Worm (Caenorhabditis elegans): ENCODE measurements around the gene amt-2.

- no peak for TF ChIP-seq scrt-1 (GFP tag; IDR thresholded peaks at IDR 0.05)
- TF ChIP-seq hmbx-1 (tag; optimal IDR thresholded peaks at IDR 0.05) = no peak
- TF ChIP-seq flt-1 (GFP tag; IDR thresholded peaks at IDR 0.05) = no peak
- TF ChIP-seq ama-1 (optimal IDR thresholded peaks at IDR 0.05) = no peak
- no peak for TF ChIP-seq tbx-37 (GFP tag; conservative IDR thresholded peaks at IDR 0.05)
- TF ChIP-seq hmg-4 (GFP tag; optimal IDR thresholded peaks at IDR 0.05) = no peak
- no peak for TF ChIP-seq ceh-36 (tag; optimal IDR thresholded peaks at IDR 0.05)
- TF ChIP-seq sea-1 (GFP tag; conservative IDR thresholded peaks at IDR 0.05) = no peak
- no peak for TF ChIP-seq aly-1 (tag; optimal IDR thresholded peaks at IDR 0.05)
Measured at ce11 chrIV:13013231-13013630, 29.0 kb upstream of the amt-2 start.

Data from whole organism, early embryonic.